Fruit fly (Drosophila melanogaster) whole organism, embryonic: Measurements from ENCODE around the gene CG18281.
A peak's percentile ranks its signal among the peaks of the same experiment; 100 is the strongest.

Experiments
- Asciz ChIP-seq: fragments of 200-800 bp; sonication (Bioruptor generic); optimal IDR thresholded peaks from 2 replicates; lab custom pipeline; 2017; ENCODE audit warnings: missing biosample characterization, mild to moderate bottlenecking, missing genetic modification characterization, missing genetic modification reagents
- CG1024 ChIP-seq: fragments of 200-800 bp; sonication (Bioruptor generic); IDR thresholded peaks from 2 replicates; pipeline ENCODE4 v1.3.6; 2022; ENCODE audit warnings: missing biosample characterization, missing genetic modification characterization
- CG10654 ChIP-seq: fragments of 200-800 bp; sonication (Bioruptor generic); optimal IDR thresholded peaks from 2 replicates; lab custom pipeline; 2016; ENCODE audit warnings: missing biosample characterization, missing genetic modification characterization
- CG10959 ChIP-seq: fragments of 200-800 bp; sonication (Bioruptor generic); IDR thresholded peaks from 2 replicates; pipeline ENCODE4 v1.3.6; 2022; ENCODE audit warnings: missing biosample characterization, missing genetic modification characterization
- CG11247 ChIP-seq: fragments of 200-800 bp; sonication (Bioruptor generic); IDR thresholded peaks from 2 replicates; pipeline ENCODE4 v1.3.6; 2022; ENCODE audit warnings: missing biosample characterization, missing genetic modification characterization
- CG11696 ChIP-seq: fragments of 200-800 bp; sonication (Bioruptor generic); IDR thresholded peaks from 2 replicates; pipeline ENCODE4 v1.3.6; 2022; ENCODE audit warnings: missing biosample characterization, missing genetic modification characterization
- CG12155 ChIP-seq: fragments of 200-800 bp; sonication (Bioruptor generic); optimal IDR thresholded peaks from 3 replicates; lab custom pipeline; 2016; ENCODE audit warnings: missing biosample characterization, missing genetic modification characterization
- CG12219 ChIP-seq: fragments of 200-800 bp; sonication (Bioruptor generic); optimal IDR thresholded peaks from 3 replicates; lab custom pipeline; 2018; ENCODE audit warnings: missing biosample characterization, mild to moderate bottlenecking, missing genetic modification characterization
- CG13424 ChIP-seq: fragments of 200-800 bp; sonication (Bioruptor generic); optimal IDR thresholded peaks from 2 replicates; lab custom pipeline; 2019; ENCODE audit warnings: missing biosample characterization, mild to moderate bottlenecking, missing genetic modification characterization, moderate library complexity
- CG14050 ChIP-seq: fragments of 200-800 bp; sonication (Bioruptor generic); IDR thresholded peaks from 3 replicates; pipeline ENCODE4 v1.3.6; 2022; ENCODE audit warnings: missing biosample characterization, missing genetic modification characterization
- CG15696 ChIP-seq: fragments of 200-800 bp; sonication (Bioruptor generic); optimal IDR thresholded peaks from 2 replicates; lab custom pipeline; 2019; ENCODE audit warnings: missing biosample characterization, mild to moderate bottlenecking, missing genetic modification characterization, moderate library complexity
- CG17186 ChIP-seq: fragments of 200-800 bp; sonication (Bioruptor generic); optimal IDR thresholded peaks from 3 replicates; lab custom pipeline; 2017; ENCODE audit warnings: missing biosample characterization, missing genetic modification reagents, missing genetic modification characterization
- CG17612 ChIP-seq: fragments of 200-800 bp; sonication (Bioruptor generic); IDR thresholded peaks from 2 replicates; pipeline ENCODE4 v1.3.6; 2022; ENCODE audit warnings: missing biosample characterization, missing genetic modification characterization
- CG2199 ChIP-seq: fragments of 200-800 bp; sonication (Bioruptor generic); IDR thresholded peaks from 3 replicates; pipeline ENCODE4 v1.3.6; 2022; ENCODE audit warnings: missing biosample characterization, missing genetic modification characterization
- CG2712 ChIP-seq: fragments of 200-800 bp; optimal IDR thresholded peaks from 3 replicates; lab custom pipeline; 2019; ENCODE audit warnings: missing biosample characterization, mild to moderate bottlenecking, missing genetic modification characterization, moderate library complexity
- CG3163 ChIP-seq: fragments of 200-800 bp; sonication (Bioruptor generic); optimal IDR thresholded peaks from 3 replicates; lab custom pipeline; 2016; ENCODE audit warnings: missing biosample characterization, missing genetic modification characterization
- CG3726 ChIP-seq: fragments of 200-800 bp; sonication (Bioruptor generic); IDR thresholded peaks from 3 replicates; pipeline ENCODE4, ENCODE4 v1.3.6; 2022; ENCODE audit warnings: missing biosample characterization, missing genetic modification characterization
- CG6175 ChIP-seq: fragments of 200-800 bp; sonication (Bioruptor generic); IDR thresholded peaks from 3 replicates; pipeline ENCODE4 v1.3.6; 2022; ENCODE audit warnings: missing biosample characterization, missing genetic modification characterization
- CG6272 ChIP-seq: fragments of 200-800 bp; sonication (Bioruptor generic); IDR thresholded peaks from 2 replicates; pipeline ENCODE4 v1.3.6; 2022; ENCODE audit warnings: missing biosample characterization, missing genetic modification characterization
- CG6813 ChIP-seq: fragments of 200-800 bp; sonication (Bioruptor generic); optimal IDR thresholded peaks from 2 replicates; lab custom pipeline; 2017; ENCODE audit warnings: missing biosample characterization, missing genetic modification characterization, mild to moderate bottlenecking, moderate library complexity, missing genetic modification reagents
- CrebB ChIP-seq: fragments of 200-800 bp; sonication (Bioruptor generic); optimal IDR thresholded peaks from 3 replicates; lab custom pipeline; 2018; ENCODE audit warnings: missing biosample characterization, mild to moderate bottlenecking, missing genetic modification characterization
- Dfd ChIP-seq, 2 experiments: fragments of >200 bp; optimal IDR thresholded peaks; 2 replicates each; lab custom pipeline; 2017; ENCODE audit warnings: missing biosample characterization in 2 of 2, missing genetic modification characterization in 2 of 2
- Dip3 ChIP-seq: fragments of 200-800 bp; sonication (Bioruptor generic); optimal IDR thresholded peaks from 3 replicates; lab custom pipeline; 2016; ENCODE audit warnings: missing biosample characterization, missing genetic modification characterization
- HLH3B ChIP-seq: fragments of 200-800 bp; sonication (Bioruptor generic); IDR thresholded peaks from 2 replicates; pipeline ENCODE4 v1.3.6; 2022; ENCODE audit warnings: missing biosample characterization, missing genetic modification characterization
- Hand ChIP-seq: fragments of 200-800 bp; sonication (Bioruptor generic); optimal IDR thresholded peaks from 2 replicates; lab custom pipeline; 2017; ENCODE audit warnings: mild to moderate bottlenecking, missing biosample characterization, missing genetic modification reagents, missing genetic modification characterization
- Hmx ChIP-seq: fragments of 200-800 bp; sonication (Bioruptor generic); optimal IDR thresholded peaks from 2 replicates; lab custom pipeline; 2016; ENCODE audit warnings: missing biosample characterization, missing genetic modification characterization
- Jarid2 ChIP-seq: fragments of 200-800 bp; sonication (Bioruptor generic); optimal IDR thresholded peaks from 3 replicates; lab custom pipeline; 2017; ENCODE audit warnings: mild to moderate bottlenecking, missing biosample characterization, missing genetic modification reagents, missing genetic modification characterization
- Mes4 ChIP-seq: fragments of 200-800 bp; sonication (Bioruptor generic); optimal IDR thresholded peaks from 2 replicates; lab custom pipeline; 2016; ENCODE audit warnings: missing biosample characterization, missing genetic modification characterization
- Oaz ChIP-seq: fragments of 200-800 bp; sonication (Bioruptor generic); IDR thresholded peaks from 2 replicates; pipeline ENCODE4 v1.3.6; 2022; ENCODE audit warnings: missing biosample characterization, missing genetic modification characterization
- Poxn ChIP-seq: fragments of 200-800 bp; sonication (Bioruptor generic); IDR thresholded peaks from 2 replicates; pipeline ENCODE4 v1.3.6; 2022; ENCODE audit warnings: missing biosample characterization, missing genetic modification characterization
- Sry-β ChIP-seq: fragments of 200-800 bp; sonication (Bioruptor generic); optimal IDR thresholded peaks from 2 replicates; lab custom pipeline; 2018; ENCODE audit warnings: missing biosample characterization, mild to moderate bottlenecking, missing genetic modification characterization, moderate library complexity
- Sry-δ ChIP-seq: fragments of 200-800 bp; sonication (Bioruptor generic); optimal IDR thresholded peaks from 2 replicates; lab custom pipeline; 2016; ENCODE audit warnings: missing biosample characterization, missing genetic modification characterization
- Xrp1 ChIP-seq: fragments of 200-800 bp; sonication (Bioruptor generic); IDR thresholded peaks from 2 replicates; pipeline ENCODE4 v1.3.6; 2022; ENCODE audit warnings: missing biosample characterization, missing genetic modification characterization
- aop ChIP-seq: fragments of 200-800 bp; sonication (Bioruptor generic); IDR thresholded peaks from 2 replicates; pipeline ENCODE4 v1.3.6; 2022; ENCODE audit warnings: missing biosample characterization, missing genetic modification characterization
- bab2 ChIP-seq: fragments of 200-800 bp; sonication (Bioruptor generic); optimal IDR thresholded peaks from 2 replicates; lab custom pipeline; 2016; ENCODE audit warnings: missing biosample characterization, missing genetic modification characterization
- chif ChIP-seq, 2 experiments: fragments of 200-800 bp; sonication (Bioruptor generic); optimal IDR thresholded peaks; 3 replicates each; lab custom pipeline; 2016; ENCODE audit warnings: missing biosample characterization in 2 of 2, missing genetic modification characterization in 2 of 2
- emc ChIP-seq: fragments of 200-800 bp; sonication (Bioruptor generic); optimal IDR thresholded peaks from 2 replicates; lab custom pipeline; 2016; ENCODE audit warnings: missing biosample characterization, missing genetic modification characterization
- exex ChIP-seq: fragments of 200-800 bp; sonication (Bioruptor generic); optimal IDR thresholded peaks from 4 replicates; lab custom pipeline; 2018; ENCODE audit warnings: missing biosample characterization, mild to moderate bottlenecking, missing genetic modification characterization, moderate library complexity
- fd102C ChIP-seq: fragments of 200-800 bp; sonication (Bioruptor generic); optimal IDR thresholded peaks from 2 replicates; lab custom pipeline; 2018; ENCODE audit warnings: missing biosample characterization, mild to moderate bottlenecking, missing genetic modification characterization, moderate library complexity
- fd64A ChIP-seq: fragments of 200-800 bp; sonication (Bioruptor generic); optimal IDR thresholded peaks from 3 replicates; lab custom pipeline; 2018; ENCODE audit warnings: missing biosample characterization, mild to moderate bottlenecking, missing genetic modification characterization
- gcm ChIP-seq: fragments of 200-800 bp; sonication (Bioruptor generic); optimal IDR thresholded peaks from 2 replicates; lab custom pipeline; 2019; ENCODE audit warnings: missing biosample characterization, mild to moderate bottlenecking, missing genetic modification characterization, moderate library complexity
- hb ChIP-seq: fragments of 200-800 bp; sonication (Bioruptor generic); IDR thresholded peaks from 3 replicates; pipeline ENCODE4 v1.3.6; 2022; ENCODE audit warnings: missing biosample characterization, missing genetic modification characterization; ENCODE audit not compliant: partially characterized antibody
- hbn ChIP-seq: fragments of 200-800 bp; sonication (Bioruptor generic); IDR thresholded peaks from 2 replicates; pipeline ENCODE4 v1.3.6; 2022; ENCODE audit warnings: missing biosample characterization, missing genetic modification characterization; ENCODE audit not compliant: partially characterized antibody
- kni ChIP-seq: fragments of 200-800 bp; sonication (Bioruptor generic); optimal IDR thresholded peaks from 3 replicates; lab custom pipeline; 2017; ENCODE audit warnings: mild to moderate bottlenecking, missing biosample characterization, missing genetic modification reagents, missing genetic modification characterization
- nerfin-1 ChIP-seq: fragments of 200-800 bp; sonication (Bioruptor generic); optimal IDR thresholded peaks from 3 replicates; lab custom pipeline; 2019; ENCODE audit warnings: missing biosample characterization, mild to moderate bottlenecking, missing genetic modification characterization, moderate library complexity
- pnt ChIP-seq: fragments of 200-800 bp; sonication (Bioruptor generic); optimal IDR thresholded peaks from 3 replicates; lab custom pipeline; 2016; ENCODE audit warnings: missing biosample characterization, missing genetic modification characterization
- psq ChIP-seq: fragments of 200-800 bp; sonication (Bioruptor generic); optimal IDR thresholded peaks from 2 replicates; lab custom pipeline; 2017; ENCODE audit warnings: missing biosample characterization, missing genetic modification characterization
- seq ChIP-seq: fragments of 200-800 bp; sonication (Bioruptor generic); IDR thresholded peaks from 2 replicates; pipeline ENCODE4 v1.3.6; 2022; ENCODE audit warnings: missing biosample characterization, missing genetic modification characterization
- toy ChIP-seq: fragments of 200-800 bp; sonication (Bioruptor generic); IDR thresholded peaks from 2 replicates; pipeline ENCODE4 v1.3.6; 2022; ENCODE audit warnings: missing biosample characterization, missing genetic modification characterization
- zf30C ChIP-seq: fragments of 200-800 bp; sonication (Bioruptor generic); optimal IDR thresholded peaks from 3 replicates; lab custom pipeline; 2018; ENCODE audit warnings: missing biosample characterization, mild to moderate bottlenecking, missing genetic modification characterization

The CG18281 gene

DNA sequence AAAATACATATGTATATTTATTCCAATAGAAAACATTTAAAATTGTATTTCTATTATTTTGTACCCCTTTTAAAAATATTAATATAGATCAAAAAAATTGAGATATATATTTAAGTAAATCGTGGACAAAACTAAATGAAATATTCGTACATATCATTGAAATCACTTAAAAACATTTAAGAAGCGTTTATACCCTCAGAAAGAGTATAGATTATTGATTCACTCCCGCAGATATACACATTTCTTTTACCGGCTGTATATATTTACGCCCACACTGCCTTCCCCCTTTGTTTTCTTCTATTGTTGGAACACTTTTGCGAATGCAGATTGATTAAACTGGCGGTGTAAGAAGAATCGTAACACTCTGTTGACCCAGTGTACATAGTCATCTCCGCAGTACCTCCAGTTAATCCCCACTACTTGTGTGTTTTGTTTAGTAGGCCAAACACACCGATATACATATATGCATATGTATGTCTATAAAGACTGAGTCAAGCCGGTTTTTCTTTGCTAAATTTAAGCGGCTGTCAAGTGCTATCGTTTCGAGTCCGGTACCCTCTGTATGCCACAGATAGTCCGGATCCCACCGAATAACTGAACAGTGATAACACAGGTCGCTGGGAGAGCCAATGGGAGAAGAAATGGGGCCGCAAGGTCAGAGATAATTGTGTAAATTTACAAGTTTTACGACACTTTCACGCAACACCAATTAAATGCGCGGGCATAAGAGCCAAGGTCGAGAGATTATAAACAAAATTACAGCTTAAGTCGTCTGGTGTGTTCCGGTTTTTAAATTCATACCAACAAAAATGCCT is 27.9 kb upstream of the CG18281 start (continued):
- peak; percentile 58 for TF ChIP-seq CG13424 (tag; lab: Kevin White, UChicago)
- no peak for TF ChIP-seq CG14050 (GFP tag; lab: Robert Waterston, UW)
- TF ChIP-seq zf30C (GFP tag; lab: Kevin White, UChicago) = no peak
- TF ChIP-seq CG2712 (tag; lab: Kevin White, UChicago) = peak; percentile 28
- peak; percentile 1 for TF ChIP-seq Sry-δ
- TF ChIP-seq CG6175 (GFP tag; lab: Robert Waterston, UW) = no peak
- no peak for TF ChIP-seq hb
- TF ChIP-seq CG12155 (GFP tag; lab: Kevin White, UChicago) = no peak
- peak; percentile 57 for TF ChIP-seq Xrp1 (GFP tag; lab: Robert Waterston, UW)
- no peak for TF ChIP-seq Hand (GFP tag; lab: Kevin White, UChicago)
- peak; percentile 6; the same call in 1 of the 2 replicates for TF ChIP-seq CG10959 (GFP tag; lab: Robert Waterston, UW)
- no peak for TF ChIP-seq Oaz
- TF ChIP-seq CG1024 (GFP tag; lab: Robert Waterston, UW) = no peak
- TF ChIP-seq fd64A (GFP tag; lab: Kevin White, UChicago) = peak; percentile 75
- TF ChIP-seq CG6272 (GFP tag; lab: Robert Waterston, UW) = no peak
- TF ChIP-seq CG17612 = no peak
- no peak for TF ChIP-seq Dfd (GFP tag; optimal IDR thresholded peaks at IDR 0.05; lab: Kevin White, UChicago)
- peak; percentile 69 for TF ChIP-seq CrebB
- TF ChIP-seq HLH3B (GFP tag; lab: Robert Waterston, UW) = peak; percentile 6; the same call in 1 of the 2 replicates
- peak; percentile 45 to 70 for TF ChIP-seq chif (GFP tag; optimal IDR thresholded peaks at IDR 0.05; lab: Kevin White, UChicago)
- TF ChIP-seq Asciz (GFP tag; lab: Kevin White, UChicago) = peak; percentile 79
- peak; percentile 38 for TF ChIP-seq pnt (GFP tag; lab: Kevin White, UChicago)
- TF ChIP-seq aop (GFP tag; lab: Robert Waterston, UW) = no peak
- TF ChIP-seq CG10654 (GFP tag; lab: Kevin White, UChicago) = peak; percentile 46
- peak; percentile 30 for TF ChIP-seq CG12219
- TF ChIP-seq Poxn (GFP tag; lab: Robert Waterston, UW) = no peak
- TF ChIP-seq CG6813 = peak; percentile 73
- TF ChIP-seq kni = peak; percentile 64
- peak; percentile 51 for TF ChIP-seq exex (tag; lab: Kevin White, UChicago)
- TF ChIP-seq CG17186 = no peak
- TF ChIP-seq psq = peak; percentile 47
- TF ChIP-seq fd102C (GFP tag; lab: Kevin White, UChicago) = peak; percentile 79
- no peak for TF ChIP-seq CG11247 (GFP tag; lab: Robert Waterston, UW)
- no peak for TF ChIP-seq hbn
- no peak for TF ChIP-seq gcm (GFP tag; lab: Kevin White, UChicago)
- TF ChIP-seq CG3726 (GFP tag; lab: Robert Waterston, UW) = no peak
- TF ChIP-seq nerfin-1 (tag; lab: Kevin White, UChicago) = peak; percentile 49
- no peak for TF ChIP-seq Dip3
- peak; percentile 43 for TF ChIP-seq CG3163 (GFP tag; lab: Kevin White, UChicago)
- TF ChIP-seq bab2 (GFP tag; lab: Kevin White, UChicago) = peak; percentile 81
- peak; percentile 68 for TF ChIP-seq Mes4
- no peak for TF ChIP-seq Sry-β (GFP tag; lab: Kevin White, UChicago)
- TF ChIP-seq Hmx (GFP tag; lab: Kevin White, UChicago) = no peak
- no peak for TF ChIP-seq emc (GFP tag; lab: Kevin White, UChicago)
- peak; percentile 71 for TF ChIP-seq CG15696 (tag; lab: Kevin White, UChicago)
- TF ChIP-seq Jarid2 (GFP tag; lab: Kevin White, UChicago) = no peak
- TF ChIP-seq seq (GFP tag; lab: Robert Waterston, UW) = no peak
- 0 out of 2 replicates have a peak, but pooled peaks have one; percentile 56 for TF ChIP-seq CG11696 (GFP tag; lab: Robert Waterston, UW)
- 0 out of 3 replicates have a peak, but pooled peaks have one; percentile 35 for TF ChIP-seq CG2199 (GFP tag; lab: Robert Waterston, UW)
- TF ChIP-seq toy = no peak
